Fruit fly (Drosophila melanogaster) whole organism, embryonic: ENCODE results near the gene Nup98-96.
A peak's percentile ranks its signal among the peaks of the same experiment; 100 is the strongest.

Experiments
- CG1024 ChIP-seq: fragments of 200-800 bp; sonication (Bioruptor generic); IDR thresholded peaks from 2 replicates; pipeline ENCODE4 v1.3.6; 2022; ENCODE audit warnings: missing biosample characterization, missing genetic modification characterization
- CG10274 ChIP-seq: fragments of 200-800 bp; sonication (Bioruptor generic); optimal IDR thresholded peaks from 3 replicates; lab custom pipeline; 2017; ENCODE audit warnings: missing biosample characterization, mild to moderate bottlenecking, missing genetic modification characterization
- CG10431 ChIP-seq: fragments of 200-800 bp; sonication (Bioruptor generic); optimal IDR thresholded peaks from 3 replicates; lab custom pipeline; 2018; ENCODE audit warnings: missing biosample characterization, mild to moderate bottlenecking, missing genetic modification characterization
- CG10462 ChIP-seq: fragments of 200-800 bp; sonication (Bioruptor generic); optimal IDR thresholded peaks from 2 replicates; lab custom pipeline; 2016; ENCODE audit warnings: missing biosample characterization, missing genetic modification characterization
- CG11456 ChIP-seq: fragments of 200-800 bp; sonication (Bioruptor generic); IDR thresholded peaks from 3 replicates; pipeline ENCODE4 v1.3.6; 2022; ENCODE audit warnings: missing biosample characterization, missing genetic modification characterization
- CG11560 ChIP-seq: fragments of 200-800 bp; sonication (Bioruptor generic); IDR thresholded peaks from 3 replicates; pipeline ENCODE4 v1.3.6; 2022; ENCODE audit warnings: missing biosample characterization, missing genetic modification characterization
- CG11723 ChIP-seq: fragments of 200-800 bp; sonication (Bioruptor generic); optimal IDR thresholded peaks from 2 replicates; lab custom pipeline; 2017; ENCODE audit warnings: missing biosample characterization, mild to moderate bottlenecking, missing genetic modification characterization
- CG12155 ChIP-seq: fragments of 200-800 bp; sonication (Bioruptor generic); optimal IDR thresholded peaks from 3 replicates; lab custom pipeline; 2016; ENCODE audit warnings: missing biosample characterization, missing genetic modification characterization
- CG13624 ChIP-seq: fragments of 200-800 bp; sonication (Bioruptor generic); optimal IDR thresholded peaks from 2 replicates; lab custom pipeline; 2016; ENCODE audit warnings: missing biosample characterization, missing genetic modification characterization
- CG15073 ChIP-seq: fragments of 200-800 bp; sonication (Bioruptor generic); optimal IDR thresholded peaks from 2 replicates; lab custom pipeline; 2016; ENCODE audit warnings: missing biosample characterization, missing genetic modification characterization
- CG1529 ChIP-seq: fragments of 200-800 bp; sonication (Bioruptor generic); optimal IDR thresholded peaks from 3 replicates; lab custom pipeline; 2018; ENCODE audit warnings: missing biosample characterization, missing genetic modification characterization
- CG16815 ChIP-seq: fragments of 200-800 bp; sonication (Bioruptor generic); optimal IDR thresholded peaks from 3 replicates; lab custom pipeline; 2017; ENCODE audit warnings: missing biosample characterization, mild to moderate bottlenecking, missing genetic modification characterization
- CG2129 ChIP-seq: fragments of 200-800 bp; sonication (Bioruptor generic); IDR thresholded peaks from 2 replicates; pipeline ENCODE4 v1.3.6; 2022; ENCODE audit warnings: missing biosample characterization, missing genetic modification characterization; ENCODE audit not compliant: partially characterized antibody
- CG2678 ChIP-seq: fragments of 200-800 bp; sonication (Bioruptor generic); optimal IDR thresholded peaks from 3 replicates; lab custom pipeline; 2019; ENCODE audit warnings: missing biosample characterization, mild to moderate bottlenecking, missing genetic modification characterization, moderate library complexity
- CG31441 ChIP-seq: fragments of 200-800 bp; sonication (Bioruptor generic); IDR thresholded peaks from 2 replicates; pipeline ENCODE4 v1.3.6; 2022; ENCODE audit warnings: missing biosample characterization, missing genetic modification characterization
- CG4404 ChIP-seq: fragments of 200-800 bp; sonication (Bioruptor generic); IDR thresholded peaks from 2 replicates; pipeline ENCODE4 v1.3.6; 2022; ENCODE audit warnings: missing biosample characterization, missing genetic modification characterization
- CG5245 ChIP-seq: fragments of 200-800 bp; sonication (Bioruptor generic); optimal IDR thresholded peaks from 3 replicates; lab custom pipeline; 2016; ENCODE audit warnings: missing biosample characterization, missing genetic modification characterization
- CG6683 ChIP-seq: fragments of 200-800 bp; sonication (Bioruptor generic); optimal IDR thresholded peaks from 2 replicates; lab custom pipeline; 2017; ENCODE audit warnings: missing biosample characterization, mild to moderate bottlenecking, missing genetic modification characterization, missing genetic modification reagents
- CG6765 ChIP-seq: fragments of 200-800 bp; sonication (Bioruptor generic); optimal IDR thresholded peaks from 3 replicates; lab custom pipeline; 2017; ENCODE audit warnings: missing biosample characterization, mild to moderate bottlenecking, missing genetic modification characterization
- CG7745 ChIP-seq: fragments of 200-800 bp; sonication (Bioruptor generic); optimal IDR thresholded peaks from 2 replicates; lab custom pipeline; 2018; ENCODE audit warnings: missing biosample characterization, mild to moderate bottlenecking, missing genetic modification characterization, moderate library complexity
- CG7839 ChIP-seq: fragments of 200-800 bp; sonication (Bioruptor generic); optimal IDR thresholded peaks from 3 replicates; lab custom pipeline; 2018; ENCODE audit warnings: missing biosample characterization, mild to moderate bottlenecking, missing genetic modification characterization, moderate library complexity
- CG8478 ChIP-seq: fragments of >200 bp; optimal IDR thresholded peaks from 2 replicates; lab custom pipeline; 2018
- CG9727 ChIP-seq: fragments of 200-800 bp; sonication (Bioruptor generic); optimal IDR thresholded peaks from 3 replicates; lab custom pipeline; 2017; ENCODE audit warnings: missing biosample characterization, mild to moderate bottlenecking, missing genetic modification characterization
- CTCF ChIP-seq: fragments of 200-800 bp; sonication (Bioruptor generic); optimal IDR thresholded peaks from 2 replicates; lab custom pipeline; 2017; ENCODE audit warnings: missing biosample characterization, mild to moderate bottlenecking, missing genetic modification characterization, moderate library complexity
- Camta ChIP-seq: fragments of 200-800 bp; sonication (Bioruptor generic); optimal IDR thresholded peaks from 2 replicates; lab custom pipeline; 2016; ENCODE audit warnings: missing biosample characterization, missing genetic modification characterization
- Dip3 ChIP-seq: fragments of 200-800 bp; sonication (Bioruptor generic); optimal IDR thresholded peaks from 3 replicates; lab custom pipeline; 2016; ENCODE audit warnings: missing biosample characterization, missing genetic modification characterization
- Doc3 ChIP-seq: fragments of 200-800 bp; sonication (Bioruptor generic); IDR thresholded peaks from 3 replicates; pipeline ENCODE4 v1.3.6; 2022; ENCODE audit warnings: missing biosample characterization, missing genetic modification characterization; ENCODE audit not compliant: partially characterized antibody
- Fer1 ChIP-seq: fragments of 200-800 bp; sonication (Bioruptor generic); optimal IDR thresholded peaks from 2 replicates; lab custom pipeline; 2017; ENCODE audit warnings: missing biosample characterization, mild to moderate bottlenecking, missing genetic modification characterization
- GATAe ChIP-seq: fragments of 200-800 bp; sonication (Bioruptor generic); conservative IDR thresholded peaks from 2 replicates; pipeline ENCODE4 v1.3.6; 2022; ENCODE audit warnings: missing biosample characterization, missing genetic modification characterization
- H2.0 ChIP-seq: fragments of 200-800 bp; sonication (Bioruptor generic); IDR thresholded peaks from 2 replicates; pipeline ENCODE4 v1.3.6; 2022; ENCODE audit warnings: missing biosample characterization, missing genetic modification characterization
- Hmr ChIP-seq: fragments of 200-800 bp; sonication (Bioruptor generic); optimal IDR thresholded peaks from 3 replicates; lab custom pipeline; 2017; ENCODE audit warnings: mild to moderate bottlenecking, missing biosample characterization, missing genetic modification reagents, missing genetic modification characterization
- Hmx ChIP-seq: fragments of 200-800 bp; sonication (Bioruptor generic); optimal IDR thresholded peaks from 2 replicates; lab custom pipeline; 2016; ENCODE audit warnings: missing biosample characterization, missing genetic modification characterization
- Kr ChIP-seq: fragments of 200-800 bp; sonication (Bioruptor generic); optimal IDR thresholded peaks from 2 replicates; lab custom pipeline; 2017; ENCODE audit warnings: missing biosample characterization, mild to moderate bottlenecking, missing genetic modification characterization
- MESR4 ChIP-seq: fragments of 200-800 bp; sonication (Bioruptor generic); optimal IDR thresholded peaks from 2 replicates; lab custom pipeline; 2018; ENCODE audit warnings: missing biosample characterization, mild to moderate bottlenecking, missing genetic modification characterization, moderate library complexity
- Med ChIP-seq: fragments of 200-800 bp; sonication (Bioruptor generic); peaks from one replicate; lab custom pipeline; 2016; ENCODE audit warnings: missing biosample characterization, missing genetic modification characterization, mild to moderate bottlenecking, inconsistent platforms, moderate library complexity
- Sin3A ChIP-seq: fragments of >200 bp; optimal IDR thresholded peaks from 2 replicates; lab custom pipeline; 2018
- Usf ChIP-seq: fragments of 200-800 bp; sonication (Bioruptor generic); optimal IDR thresholded peaks from 2 replicates; lab custom pipeline; 2017; ENCODE audit warnings: missing genotype, missing biosample characterization, missing genetic modification characterization
- btn ChIP-seq: fragments of 200-800 bp; sonication (Bioruptor generic); optimal IDR thresholded peaks from 2 replicates; lab custom pipeline; 2016; ENCODE audit warnings: missing biosample characterization, missing genetic modification characterization
- cas ChIP-seq: fragments of 200-800 bp; sonication (Bioruptor generic); IDR thresholded peaks from 2 replicates; pipeline ENCODE4 v1.3.6; 2022; ENCODE audit warnings: missing biosample characterization, missing genetic modification characterization
- dimm ChIP-seq: fragments of 200-800 bp; sonication (Bioruptor generic); IDR thresholded peaks from 2 replicates; pipeline ENCODE4 v1.3.6; 2022; ENCODE audit warnings: missing biosample characterization, missing genetic modification characterization
- dpn ChIP-seq, 2 experiments: fragments of 200-800 bp; sonication (Bioruptor generic); optimal IDR thresholded peaks; 3 replicates each; lab custom pipeline; 2016; ENCODE audit warnings: missing biosample characterization in 2 of 2, missing genetic modification characterization in 2 of 2
- en ChIP-seq: fragments of 200-800 bp; sonication (Bioruptor generic); optimal IDR thresholded peaks from 2 replicates; lab custom pipeline; 2016; ENCODE audit warnings: missing biosample characterization, missing genetic modification characterization
- fru ChIP-seq: fragments of >200 bp; optimal IDR thresholded peaks from 2 replicates; lab custom pipeline; 2017
- jumu ChIP-seq: fragments of 200-800 bp; sonication (Bioruptor generic); optimal IDR thresholded peaks from 3 replicates; lab custom pipeline; 2016; ENCODE audit warnings: missing biosample characterization, missing genetic modification characterization
- p53 ChIP-seq: fragments of 200-800 bp; sonication (Bioruptor generic); optimal IDR thresholded peaks from 2 replicates; lab custom pipeline; 2016; ENCODE audit warnings: missing biosample characterization, missing genetic modification characterization
- pfk ChIP-seq: fragments of 200-800 bp; sonication (Bioruptor generic); optimal IDR thresholded peaks from 2 replicates; lab custom pipeline; 2018; ENCODE audit warnings: missing biosample characterization, mild to moderate bottlenecking, missing genetic modification characterization, moderate library complexity
- phol ChIP-seq: fragments of 200-800 bp; sonication (Bioruptor generic); optimal IDR thresholded peaks from 3 replicates; lab custom pipeline; 2018; ENCODE audit warnings: missing biosample characterization, mild to moderate bottlenecking, missing genetic modification characterization, moderate library complexity
- repo ChIP-seq: fragments of 200-800 bp; sonication (Bioruptor generic); optimal IDR thresholded peaks from 2 replicates; lab custom pipeline; 2016; ENCODE audit warnings: missing biosample characterization, missing genetic modification characterization
- rib ChIP-seq: fragments of 200-800 bp; sonication (Bioruptor generic); IDR thresholded peaks from 2 replicates; pipeline ENCODE4 v1.3.6; 2022; ENCODE audit warnings: missing biosample characterization, missing genetic modification characterization
- sqz ChIP-seq: fragments of 200-800 bp; sonication (Bioruptor generic); optimal IDR thresholded peaks from 3 replicates; lab custom pipeline; 2018; ENCODE audit warnings: missing biosample characterization, mild to moderate bottlenecking, missing genetic modification characterization
- stc ChIP-seq: fragments of 200-800 bp; sonication (Bioruptor generic); IDR thresholded peaks from 2 replicates; pipeline ENCODE4 v1.3.6; 2022; ENCODE audit warnings: missing biosample characterization, missing genetic modification characterization
- tll ChIP-seq, 2 experiments: fragments of 200-800 bp in 1 of 2; fragments of >200 bp in 1 of 2; sonication (Bioruptor generic) in 1 of 2; optimal IDR thresholded peaks; 2 replicates each; lab custom pipeline; 2017 to 2019; ENCODE audit warnings: missing biosample characterization in 2 of 2, missing genetic modification characterization in 2 of 2, mild to moderate bottlenecking in 1 of 2, moderate library complexity in 1 of 2

The Nup98-96 gene

dm6 chr3R:23818879-23819408 lies 37.5 kb upstream of the Nup98-96 start, which contains the start of the genes CG33111 and eIF4G2 (continued):
- TF ChIP-seq Camta (GFP tag; lab: Kevin White, UChicago) (peak; percentile 22), GATAe (GFP tag; lab: Robert Waterston, UW) (no peak), jumu (GFP tag; lab: Kevin White, UChicago) (peak; percentile 18), repo (GFP tag; lab: Kevin White, UChicago) (peak; percentile 14), tll (GFP tag; optimal IDR thresholded peaks at IDR 0.05; lab: Kevin White, UChicago) (peak; percentile 79 to 97), Dip3 (GFP tag; lab: Kevin White, UChicago) (peak; percentile 42), pfk (GFP tag; lab: Kevin White, UChicago) (peak; percentile 36), H2.0 (GFP tag; lab: Robert Waterston, UW) (0 out of 2 replicates have a peak, but pooled peaks have one; percentile 3), CG7745 (no peak), CG6683 (GFP tag; lab: Kevin White, UChicago) (no peak), CG10431 (GFP tag; lab: Kevin White, UChicago) (peak; percentile 38), sqz (GFP tag; lab: Kevin White, UChicago) (peak; percentile 91), rib (GFP tag; lab: Robert Waterston, UW) (0 out of 2 replicates have a peak, but pooled peaks have one; percentile 48), Doc3 (GFP tag; lab: Robert Waterston, UW) (peak; percentile 62), dimm (GFP tag; lab: Robert Waterston, UW) (no peak), Fer1 (peak; percentile 41), CG10462 (GFP tag; lab: Kevin White, UChicago) (no peak), CG15073 (GFP tag; lab: Kevin White, UChicago) (no peak), CG12155 (GFP tag; lab: Kevin White, UChicago) (peak; percentile 51), CG11723 (GFP tag; lab: Kevin White, UChicago) (no peak), stc (no peak), Sin3A (lab: Kevin White, UChicago) (peak; percentile 67), CG8478 (lab: Kevin White, UChicago) (peak; percentile 85), fru (lab: Kevin White, UChicago) (no peak), en (GFP tag; lab: Kevin White, UChicago) (no peak), CG1024 (0 out of 2 replicates have a peak, but pooled peaks have one; percentile 34), CG13624 (peak; percentile 67), CG31441 (GFP tag; lab: Robert Waterston, UW) (no peak; the same call in 1 of the 2 replicates), Hmr (GFP tag; lab: Kevin White, UChicago) (peak; percentile 73), CG10274 (GFP tag; lab: Kevin White, UChicago) (no peak), CG16815 (GFP tag; lab: Kevin White, UChicago) (no peak), CG9727 (GFP tag; lab: Kevin White, UChicago) (no peak), btn (GFP tag; lab: Kevin White, UChicago) (no peak), CG6765 (GFP tag; lab: Kevin White, UChicago) (peak; percentile 58), Med (GFP tag; lab: Kevin White, UChicago) (peak; percentile 92), CG7839 (tag; lab: Kevin White, UChicago) (peak; percentile 15), CG11456 (peak; percentile 35; the same call in 1 of the 3 replicates), MESR4 (GFP tag; lab: Kevin White, UChicago) (peak; percentile 91), dpn (GFP tag; optimal IDR thresholded peaks at IDR 0.05; lab: Kevin White, UChicago) (peak; percentile 39 to 42), CG1529 (GFP tag; lab: Kevin White, UChicago) (no peak), p53 (GFP tag; lab: Kevin White, UChicago) (peak; percentile 31), Usf (GFP tag; lab: Kevin White, UChicago) (no peak), CG4404 (no peak), CG5245 (GFP tag; lab: Kevin White, UChicago) (no peak), cas (GFP tag; lab: Robert Waterston, UW) (no peak), CG2129 (peak; percentile 51; the same call in 1 of the 2 replicates), CTCF (GFP tag; lab: Kevin White, UChicago) (peak; percentile 67), Hmx (GFP tag; lab: Kevin White, UChicago) (no peak), CG2678 (tag; lab: Kevin White, UChicago) (peak; percentile 18), phol (tag; lab: Kevin White, UChicago) (peak; percentile 66), Kr (no peak), CG11560 (peak; percentile 69; the same call in 2 of the 3 replicates)
